Worm (Caenorhabditis elegans): ENCODE measurements around the gene F09G8.7.

- TF ChIP-seq dao-5 (tag; optimal IDR thresholded peaks at IDR 0.05) (no peak), him-1 (tag; optimal IDR thresholded peaks at IDR 0.05) (no peak)
These were observed 39.2 kb downstream of the F09G8.7 start for ce11 chrIII:8228916-8229315.
